Fruit fly (Drosophila melanogaster) whole organism, pupa: ENCODE results near the gene CG15468.
A peak's percentile ranks its signal among the peaks of the same experiment; 100 is the strongest.

ENCODE experiments used
- CG10348 ChIP-seq: fragments of 200-800 bp; sonication (Bioruptor generic); IDR thresholded peaks from 2 replicates; pipeline ENCODE4 v1.3.6; 2022; ENCODE audit warnings: missing biosample characterization, missing genetic modification characterization
- CG12605 ChIP-seq: fragments of 200-800 bp; sonication (Bioruptor generic); IDR thresholded peaks from 2 replicates; pipeline ENCODE4 v1.3.6; 2022; ENCODE audit warnings: missing biosample characterization, missing genetic modification characterization
- CG13204 ChIP-seq: fragments of 200-800 bp; sonication (Bioruptor generic); optimal IDR thresholded peaks from 2 replicates; lab custom pipeline; 2018; ENCODE audit warnings: missing biosample characterization, mild to moderate bottlenecking, missing genetic modification characterization, moderate library complexity
- CG14655 ChIP-seq: fragments of 200-800 bp; sonication (Bioruptor generic); optimal IDR thresholded peaks from 3 replicates; lab custom pipeline; 2017; ENCODE audit warnings: mild to moderate bottlenecking, missing biosample characterization, missing genetic modification reagents, missing genetic modification characterization
- CG17806 ChIP-seq: fragments of 200-800 bp; sonication (Bioruptor generic); optimal IDR thresholded peaks from 2 replicates; lab custom pipeline; 2018; ENCODE audit warnings: missing biosample characterization, mild to moderate bottlenecking, missing genetic modification characterization, moderate library complexity
- CG34367 ChIP-seq: fragments of 200-800 bp; sonication (Bioruptor generic); optimal IDR thresholded peaks from 2 replicates; lab custom pipeline; 2018; ENCODE audit warnings: missing biosample characterization, mild to moderate bottlenecking, missing genetic modification characterization
- CG8159 ChIP-seq: fragments of 200-800 bp; sonication (Bioruptor generic); optimal IDR thresholded peaks from 3 replicates; lab custom pipeline; 2018; ENCODE audit warnings: missing biosample characterization, mild to moderate bottlenecking, missing genetic modification characterization, moderate library complexity
- CG8301 ChIP-seq: fragments of 200-800 bp; sonication (Bioruptor generic); optimal IDR thresholded peaks from 2 replicates; lab custom pipeline; 2018; ENCODE audit warnings: missing biosample characterization, mild to moderate bottlenecking, missing genetic modification characterization
- CG9948 ChIP-seq: fragments of 200-800 bp; sonication (Bioruptor generic); optimal IDR thresholded peaks from 2 replicates; lab custom pipeline; 2018; ENCODE audit warnings: missing biosample characterization, mild to moderate bottlenecking, missing genetic modification characterization, moderate library complexity
- D1 ChIP-seq: fragments of 200-800 bp; sonication (Bioruptor generic); optimal IDR thresholded peaks from 2 replicates; lab custom pipeline; 2018; ENCODE audit warnings: missing biosample characterization, mild to moderate bottlenecking, missing genetic modification characterization, moderate library complexity
- Ets98B ChIP-seq: fragments of 200-800 bp; sonication (Bioruptor generic); IDR thresholded peaks from 2 replicates; pipeline ENCODE4 v1.3.6; 2022; ENCODE audit warnings: missing biosample characterization, missing genetic modification characterization
- Pif1A ChIP-seq: fragments of 200-800 bp; sonication (Bioruptor generic); optimal IDR thresholded peaks from 3 replicates; lab custom pipeline; 2016; ENCODE audit warnings: missing biosample characterization, missing genetic modification characterization
- fd96Ca ChIP-seq: fragments of 200-800 bp; sonication (Bioruptor generic); IDR thresholded peaks from 3 replicates; pipeline ENCODE4 v1.3.6; 2022; ENCODE audit warnings: missing biosample characterization, missing genetic modification characterization
- rn ChIP-seq: fragments of 200-800 bp; sonication (Bioruptor generic); IDR thresholded peaks from 2 replicates; pipeline ENCODE4 v1.3.6; 2022; ENCODE audit warnings: missing biosample characterization, missing genetic modification characterization

- TF ChIP-seq fd96Ca (GFP tag; lab: Robert Waterston, UW) (peak; percentile 96), CG13204 (GFP tag; lab: Kevin White, UChicago) (peak; percentile 11), CG34367 (tag; lab: Kevin White, UChicago) (peak; percentile 80), rn (GFP tag; lab: Robert Waterston, UW) (peak; percentile 80), CG10348 (GFP tag; lab: Robert Waterston, UW) (peak; percentile 87), D1 (tag; lab: Kevin White, UChicago) (no peak), CG14655 (GFP tag; lab: Kevin White, UChicago) (peak; percentile 80), Pif1A (peak; percentile 87), CG12605 (GFP tag; lab: Robert Waterston, UW) (peak; percentile 88), Ets98B (GFP tag; lab: Robert Waterston, UW) (peak; percentile 94), CG17806 (tag; lab: Kevin White, UChicago) (peak; percentile 79), CG8301 (tag; lab: Kevin White, UChicago) (peak; percentile 83), CG8159 (tag; lab: Kevin White, UChicago) (peak; percentile 76), CG9948 (tag; lab: Kevin White, UChicago) (peak; percentile 76)
These were observed 41.7 kb downstream of the CG15468 start for dm6 chrX:4919040-4919881.
